In genomic region chr2L:1611122-1611521, dm6 we compare ENCODE assay signal across 5 fruit fly cellular contexts.
A peak's percentile ranks its signal among the peaks of the same experiment; 100 is the strongest.
TF ChIP-seq lines count a peak whose summit lies in the region.

TSS of gene Rab3GAP1 (minus strand) at chr2L:1611157.
TSS of gene CG14352 (plus strand) at chr2L:1611410.

- no peak for TF ChIP-seq CTCF in whole organism, embryonic (GFP tag; optimal IDR thresholded peaks at IDR 0.05; lab: Kevin White, UChicago)

TF ChIP-seq in whole organism, adult, 20 proteins besides CTCF, POLR2A, EP300 and RAD21 (continues in another document):
- TF ChIP-seq Crg-1 (GFP tag; optimal IDR thresholded peaks at IDR 0.05; lab: Kevin White, UChicago), result peak; percentile 79
- peak; percentile 69 for TF ChIP-seq Clk (GFP tag; optimal IDR thresholded peaks at IDR 0.05; lab: Kevin White, UChicago)
- TF ChIP-seq CG1620 (GFP tag; optimal IDR thresholded peaks at IDR 0.05; lab: Kevin White, UChicago), result peak; percentile 88
- no peak for TF ChIP-seq kay (GFP tag; lab: Kevin White, UChicago; ENCODE audit: borderline replicate concordance)
- peak; percentile 84 for TF ChIP-seq Hr96 (GFP tag; optimal IDR thresholded peaks at IDR 0.05; lab: Kevin White, UChicago)
- TF ChIP-seq bab1 (GFP tag; optimal IDR thresholded peaks at IDR 0.05; lab: Kevin White, UChicago), result peak; percentile 86
- TF ChIP-seq pad (GFP tag; optimal IDR thresholded peaks at IDR 0.05; lab: Kevin White, UChicago), result peak; percentile 68
- TF ChIP-seq Mnt (GFP tag; optimal IDR thresholded peaks at IDR 0.05; lab: Kevin White, UChicago), result peak; percentile 56
- TF ChIP-seq tj (GFP tag; optimal IDR thresholded peaks at IDR 0.05; lab: Kevin White, UChicago), result peak; percentile 46
- no peak for TF ChIP-seq cnc (optimal IDR thresholded peaks at IDR 0.05; lab: Kevin White, UChicago)
- TF ChIP-seq CG7101 (tag; optimal IDR thresholded peaks at IDR 0.05; lab: Kevin White, UChicago), result peak; percentile 79
- peak; percentile 85 for TF ChIP-seq CG5204 (GFP tag; optimal IDR thresholded peaks at IDR 0.05; lab: Kevin White, UChicago)
- TF ChIP-seq CG33017 (tag; optimal IDR thresholded peaks at IDR 0.05; lab: Kevin White, UChicago), result peak; percentile 57
- TF ChIP-seq CG11617 (GFP tag; optimal IDR thresholded peaks at IDR 0.05; lab: Kevin White, UChicago), result peak; percentile 79
- peak; percentile 8 for TF ChIP-seq cic (GFP tag; optimal IDR thresholded peaks at IDR 0.05; lab: Kevin White, UChicago)
- TF ChIP-seq toe (GFP tag; optimal IDR thresholded peaks at IDR 0.05; lab: Kevin White, UChicago), result peak; percentile 95
- peak; percentile 86 for TF ChIP-seq CG7045 (GFP tag; optimal IDR thresholded peaks at IDR 0.05; lab: Kevin White, UChicago)
- peak; percentile 75 for TF ChIP-seq ovo (GFP tag; optimal IDR thresholded peaks at IDR 0.05; lab: Kevin White, UChicago)

TF ChIP-seq in whole organism, embryonic, 481 proteins besides CTCF, POLR2A, EP300 and RAD21 (continues in another document):
- TF ChIP-seq chm (GFP tag; IDR thresholded peaks at IDR 0.05; lab: Robert Waterston, UW) (no peak), CG30020 (tag; optimal IDR thresholded peaks at IDR 0.05; lab: Kevin White, UChicago) (no peak), Bteb2 (GFP tag; optimal IDR thresholded peaks at IDR 0.05; lab: Kevin White, UChicago) (peak; percentile 88), lola (GFP tag; optimal IDR thresholded peaks at IDR 0.05; lab: Kevin White, UChicago) (peak in 1 of 3 experiments; percentile 85), slbo (GFP tag; IDR thresholded peaks at IDR 0.05; lab: Robert Waterston, UW) (peak; percentile 91), CG12391 (tag; optimal IDR thresholded peaks at IDR 0.05; lab: Kevin White, UChicago) (peak; percentile 91), fd64A (GFP tag; optimal IDR thresholded peaks at IDR 0.05; lab: Kevin White, UChicago) (no peak), org-1 (GFP tag; optimal IDR thresholded peaks at IDR 0.05; lab: Kevin White, UChicago) (peak; percentile 46), caup (GFP tag; optimal IDR thresholded peaks at IDR 0.05; lab: Kevin White, UChicago; ENCODE audit: severe bottlenecking) (peak; percentile 81), CG8089 (GFP tag; optimal IDR thresholded peaks at IDR 0.05; lab: Kevin White, UChicago) (peak; percentile 83), Dip3 (GFP tag; optimal IDR thresholded peaks at IDR 0.05; lab: Kevin White, UChicago) (peak; percentile 91), pfk (GFP tag; optimal IDR thresholded peaks at IDR 0.05; lab: Kevin White, UChicago) (peak; percentile 14), bigmax (GFP tag; optimal IDR thresholded peaks at IDR 0.05; lab: Kevin White, UChicago) (no peak), sima (GFP tag; optimal IDR thresholded peaks at IDR 0.05; lab: Kevin White, UChicago) (peak; percentile 29), Dip2 (GFP tag; IDR thresholded peaks at IDR 0.05; lab: Robert Waterston, UW) (no peak), pita (GFP tag; optimal IDR thresholded peaks at IDR 0.05; lab: Kevin White, UChicago) (no peak), bcd (GFP tag; optimal IDR thresholded peaks at IDR 0.05; lab: Kevin White, UChicago) (peak; percentile 82), Xrp1 (GFP tag; IDR thresholded peaks at IDR 0.05; lab: Robert Waterston, UW) (peak; percentile 84), CG5180 (GFP tag; optimal IDR thresholded peaks at IDR 0.05; lab: Kevin White, UChicago) (peak; percentile 20)

TF ChIP-seq in whole organism, prepupa, 60 proteins besides CTCF, POLR2A, EP300 and RAD21 (continues in another document):
- TF ChIP-seq svp (GFP tag; lab: Kevin White, UChicago) (no peak), Smox (GFP tag; optimal IDR thresholded peaks at IDR 0.05; lab: Kevin White, UChicago) (peak; percentile 82), pdm3 (GFP tag; optimal IDR thresholded peaks at IDR 0.05; lab: Kevin White, UChicago) (peak; percentile 86), net (GFP tag; optimal IDR thresholded peaks at IDR 0.05; lab: Kevin White, UChicago) (peak; percentile 73), fd85E (GFP tag; optimal IDR thresholded peaks at IDR 0.05; lab: Kevin White, UChicago) (peak; percentile 38), Hr4 (GFP tag; optimal IDR thresholded peaks at IDR 0.05; lab: Kevin White, UChicago) (peak; percentile 75), salr (GFP tag; optimal IDR thresholded peaks at IDR 0.05; lab: Kevin White, UChicago) (peak; percentile 41 to 43), CG8119 (GFP tag; IDR thresholded peaks at IDR 0.05; lab: Robert Waterston, UW) (no peak), CG9139 (GFP tag; optimal IDR thresholded peaks at IDR 0.05; lab: Kevin White, UChicago) (no peak), CG4318 (GFP tag; optimal IDR thresholded peaks at IDR 0.05; lab: Kevin White, UChicago) (peak; percentile 65), CG6808 (GFP tag; optimal IDR thresholded peaks at IDR 0.05; lab: Kevin White, UChicago) (peak; percentile 49), Lpt (GFP tag; optimal IDR thresholded peaks at IDR 0.05; lab: Kevin White, UChicago) (peak; percentile 53), OdsH (GFP tag; optimal IDR thresholded peaks at IDR 0.05; lab: Kevin White, UChicago) (peak; percentile 84), CG1621 (tag; optimal IDR thresholded peaks at IDR 0.05; lab: Kevin White, UChicago) (peak; percentile 41), CG11902 (GFP tag; optimal IDR thresholded peaks at IDR 0.05; lab: Kevin White, UChicago) (peak; percentile 84), Blimp-1 (GFP tag; optimal IDR thresholded peaks at IDR 0.05; lab: Kevin White, UChicago) (peak; percentile 45), cyc (GFP tag; optimal IDR thresholded peaks at IDR 0.05; lab: Kevin White, UChicago) (peak; percentile 90), CG32006 (GFP tag; optimal IDR thresholded peaks at IDR 0.05; lab: Kevin White, UChicago) (peak; percentile 78), lz (GFP tag; optimal IDR thresholded peaks at IDR 0.05; lab: Kevin White, UChicago) (peak; percentile 90), Sox14 (GFP tag; optimal IDR thresholded peaks at IDR 0.05; lab: Kevin White, UChicago) (peak; percentile 94)

TF ChIP-seq in whole organism, pupa, 21 proteins besides CTCF, POLR2A, EP300 and RAD21:
- no peak for TF ChIP-seq CG14655 (GFP tag; optimal IDR thresholded peaks at IDR 0.05; lab: Kevin White, UChicago)
- TF ChIP-seq CG12605 (GFP tag; IDR thresholded peaks at IDR 0.05; lab: Robert Waterston, UW), result no peak
- peak; percentile 57 for TF ChIP-seq CG34367 (tag; optimal IDR thresholded peaks at IDR 0.05; lab: Kevin White, UChicago)
- TF ChIP-seq CG4496 (GFP tag; IDR thresholded peaks at IDR 0.05; lab: Robert Waterston, UW), result peak; percentile 80
- TF ChIP-seq gl (tag; optimal IDR thresholded peaks at IDR 0.05; lab: Kevin White, UChicago), result no peak
- no peak for TF ChIP-seq Pif1B (GFP tag; optimal IDR thresholded peaks at IDR 0.05; lab: Kevin White, UChicago)
- peak; percentile 77 for TF ChIP-seq CG15710 (tag; optimal IDR thresholded peaks at IDR 0.05; lab: Kevin White, UChicago)
- peak; percentile 59 for TF ChIP-seq CG8301 (tag; optimal IDR thresholded peaks at IDR 0.05; lab: Kevin White, UChicago)
- TF ChIP-seq CG8159 (tag; optimal IDR thresholded peaks at IDR 0.05; lab: Kevin White, UChicago), result peak; percentile 72
- TF ChIP-seq Snoo (tag; optimal IDR thresholded peaks at IDR 0.05; lab: Kevin White, UChicago), result peak; percentile 59
- TF ChIP-seq CG13204 (GFP tag; optimal IDR thresholded peaks at IDR 0.05; lab: Kevin White, UChicago), result no peak
- peak; percentile 74 for TF ChIP-seq CG9948 (tag; optimal IDR thresholded peaks at IDR 0.05; lab: Kevin White, UChicago)
- peak; percentile 73; the same call in 1 of the 2 replicates for TF ChIP-seq CG32121 (GFP tag; IDR thresholded peaks at IDR 0.05; lab: Robert Waterston, UW)
- TF ChIP-seq Ets98B (GFP tag; IDR thresholded peaks at IDR 0.05; lab: Robert Waterston, UW), result peak; percentile 66
- no peak for TF ChIP-seq D1 (tag; optimal IDR thresholded peaks at IDR 0.05; lab: Kevin White, UChicago)
- TF ChIP-seq EcR (GFP tag; optimal IDR thresholded peaks at IDR 0.05; lab: Kevin White, UChicago), result no peak
- no peak for TF ChIP-seq Pif1A (GFP tag; optimal IDR thresholded peaks at IDR 0.05; lab: Kevin White, UChicago)
- 0 out of 2 replicates have a peak, but pooled peaks have one; percentile 8 for TF ChIP-seq CG10348 (GFP tag; IDR thresholded peaks at IDR 0.05; lab: Robert Waterston, UW)
- peak; percentile 79 for TF ChIP-seq fd96Ca (GFP tag; IDR thresholded peaks at IDR 0.05; lab: Robert Waterston, UW)
- TF ChIP-seq rn (GFP tag; IDR thresholded peaks at IDR 0.05; lab: Robert Waterston, UW), result peak; percentile 71
- peak; percentile 72 for TF ChIP-seq CG17806 (tag; optimal IDR thresholded peaks at IDR 0.05; lab: Kevin White, UChicago)

TF ChIP-seq in whole organism, wandering third instar larva, 38 proteins besides CTCF, POLR2A, EP300 and RAD21 (continues in another document):
- TF ChIP-seq Hr78 (GFP tag; optimal IDR thresholded peaks at IDR 0.05; lab: Kevin White, UChicago) (no peak), sage (GFP tag; optimal IDR thresholded peaks at IDR 0.05; lab: Kevin White, UChicago) (no peak), CG9705 (GFP tag; optimal IDR thresholded peaks at IDR 0.05; lab: Kevin White, UChicago) (peak; percentile 85), woc (GFP tag; optimal IDR thresholded peaks at IDR 0.05; lab: Kevin White, UChicago) (peak; percentile 82), Vsx2 (GFP tag; optimal IDR thresholded peaks at IDR 0.05; lab: Kevin White, UChicago; ENCODE audit: partially characterized antibody) (no peak), Hnf4 (GFP tag; optimal IDR thresholded peaks at IDR 0.05; lab: Kevin White, UChicago) (no peak), sv (GFP tag; optimal IDR thresholded peaks at IDR 0.05; lab: Kevin White, UChicago) (peak; percentile 87), Mio (GFP tag; optimal IDR thresholded peaks at IDR 0.05; lab: Kevin White, UChicago) (no peak), lola (GFP tag; optimal IDR thresholded peaks at IDR 0.05; lab: Kevin White, UChicago) (no peak), usp (GFP tag; optimal IDR thresholded peaks at IDR 0.05; lab: Kevin White, UChicago) (no peak), Jra (GFP tag; optimal IDR thresholded peaks at IDR 0.05; lab: Kevin White, UChicago) (peak; percentile 78), jim (GFP tag; optimal IDR thresholded peaks at IDR 0.05; lab: Kevin White, UChicago) (no peak), rgr (GFP tag; optimal IDR thresholded peaks at IDR 0.05; lab: Kevin White, UChicago) (peak; percentile 85), Dfd (GFP tag; optimal IDR thresholded peaks at IDR 0.05; lab: Kevin White, UChicago) (peak; percentile 28), OdsH (GFP tag; optimal IDR thresholded peaks at IDR 0.05; lab: Kevin White, UChicago) (peak; percentile 74), ey (GFP tag; optimal IDR thresholded peaks at IDR 0.05; lab: Kevin White, UChicago) (peak; percentile 86), Abd-B (GFP tag; optimal IDR thresholded peaks at IDR 0.05; lab: Kevin White, UChicago) (no peak), N (GFP tag; optimal IDR thresholded peaks at IDR 0.05; lab: Kevin White, UChicago) (no peak), h (GFP tag; optimal IDR thresholded peaks at IDR 0.05; lab: Kevin White, UChicago) (peak; percentile 88), dmrt93B (GFP tag; optimal IDR thresholded peaks at IDR 0.05; lab: Kevin White, UChicago) (peak; percentile 75), dl (GFP tag; optimal IDR thresholded peaks at IDR 0.05; lab: Kevin White, UChicago; ENCODE audit: insufficient read depth in 1 of 2, partially characterized antibody in 2 of 2) (no peak), CG32264 (GFP tag; optimal IDR thresholded peaks at IDR 0.05; lab: Kevin White, UChicago) (peak; percentile 76), tai (GFP tag; optimal IDR thresholded peaks at IDR 0.05; lab: Kevin White, UChicago) (no peak)
